Fruit fly (Drosophila melanogaster) Kc167 (cell line): ENCODE results near the gene pav.

Experiments
- Myc ChIP-seq: fragments of >200 bp; optimal IDR thresholded peaks from 2 replicates; lab custom pipeline; 2017; ENCODE audit warnings: missing external identifiers
- Sin3A ChIP-seq: fragments of >200 bp; optimal IDR thresholded peaks from 2 replicates; lab custom pipeline; 2018; ENCODE audit warnings: missing external identifiers
- h ChIP-seq: fragments of >200 bp; optimal IDR thresholded peaks from 3 replicates; lab custom pipeline; 2018; ENCODE audit warnings: missing external identifiers
- insv ChIP-seq: fragments of >200 bp; optimal IDR thresholded peaks from 3 replicates; lab custom pipeline; 2018; ENCODE audit warnings: missing external identifiers
- psq ChIP-seq: fragments of >200 bp; optimal IDR thresholded peaks from 2 replicates; lab custom pipeline; 2017; ENCODE audit warnings: missing external identifiers
- ttk ChIP-seq: sonication (Bioruptor generic); optimal IDR thresholded peaks from 2 replicates; lab custom pipeline; 2017; ENCODE audit warnings: missing external identifiers

pav gene

DNA sequence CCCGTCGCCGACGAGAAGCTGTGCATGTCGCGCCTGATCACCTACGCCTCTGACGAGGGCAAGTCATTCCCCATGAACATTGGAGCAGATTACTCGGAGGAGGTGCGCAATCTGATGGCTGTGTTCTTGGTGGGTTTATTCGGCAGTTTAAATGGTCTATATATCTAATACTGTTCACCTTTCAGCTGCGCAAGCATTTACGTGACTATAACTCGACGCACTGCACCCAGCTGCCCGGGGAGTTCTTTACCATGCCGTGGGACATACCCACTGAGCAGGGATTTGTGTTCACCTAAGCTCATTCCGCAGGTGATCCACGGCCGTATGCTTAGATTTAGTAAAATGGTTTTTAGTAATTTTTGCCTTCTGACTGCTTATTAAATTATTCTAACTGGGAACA, 18.6 kb downstream of the pav start:
- TF ChIP-seq h (no peak), psq (lab: Kevin White, UChicago) (no peak)

DNA sequence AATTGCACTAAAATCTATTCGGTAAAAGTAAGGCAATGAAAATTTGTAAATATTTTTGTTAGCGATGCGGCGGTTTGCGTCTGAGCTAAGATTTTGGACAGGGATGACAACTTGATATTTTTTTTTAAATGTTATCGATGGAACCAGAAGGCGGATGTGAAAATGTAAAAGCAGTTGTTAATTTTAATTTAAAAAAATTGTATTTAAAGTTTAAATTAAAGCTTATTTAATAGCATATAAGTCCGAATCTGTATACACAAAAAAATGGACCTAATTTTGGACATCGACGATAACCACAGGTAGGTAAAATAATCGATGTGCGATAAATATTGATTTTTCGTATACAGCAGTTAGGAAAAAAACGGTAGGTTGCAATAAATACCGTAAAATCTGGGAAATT, 19.9 kb downstream of the pav start, which contains the start of the genes CG11586 and VhaM9.7-a:
Gene CG11586 (minus strand): TSS at position 87 of the 400 bp plus-strand sequence.
Gene VhaM9.7-a (plus strand): TSS at position 322 of the 400 bp plus-strand sequence.
- TF ChIP-seq Sin3A (no peak), insv (lab: Kevin White, UChicago) (no peak), Myc (lab: Kevin White, UChicago) (no peak), ttk (lab: Kevin White, UChicago) (no peak), h (no peak), psq (lab: Kevin White, UChicago) (no peak)

DNA sequence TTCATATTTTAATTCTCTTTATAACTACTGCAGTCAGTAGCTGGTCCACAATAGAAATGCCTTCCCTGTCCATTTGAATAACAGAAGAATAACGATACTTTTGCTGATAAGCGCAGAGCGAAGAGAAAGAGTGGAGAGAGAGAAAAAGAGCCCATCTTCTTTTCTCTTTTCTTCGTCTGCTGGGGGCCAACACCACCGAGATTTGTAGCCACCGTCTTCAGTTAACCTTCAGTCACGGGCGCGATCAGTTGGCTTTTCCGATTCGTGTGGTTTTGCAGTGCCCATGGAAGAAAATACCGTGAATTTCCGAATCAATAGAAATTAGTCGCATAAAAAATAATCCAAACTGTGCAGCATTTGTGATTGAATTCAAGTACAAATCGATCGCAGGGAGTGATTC, 21.0 kb downstream of the pav start, which contains the start of gene CG1273:
Gene CG1273 (plus strand): TSS at position 218 of the 400 bp plus-strand sequence.
- TF ChIP-seq Myc (lab: Kevin White, UChicago), result no peak
- TF ChIP-seq ttk (lab: Kevin White, UChicago), result no peak
- TF ChIP-seq psq (lab: Kevin White, UChicago), result no peak
- no peak for TF ChIP-seq insv (lab: Kevin White, UChicago)
- no peak for TF ChIP-seq Sin3A
- no peak for TF ChIP-seq h

DNA sequence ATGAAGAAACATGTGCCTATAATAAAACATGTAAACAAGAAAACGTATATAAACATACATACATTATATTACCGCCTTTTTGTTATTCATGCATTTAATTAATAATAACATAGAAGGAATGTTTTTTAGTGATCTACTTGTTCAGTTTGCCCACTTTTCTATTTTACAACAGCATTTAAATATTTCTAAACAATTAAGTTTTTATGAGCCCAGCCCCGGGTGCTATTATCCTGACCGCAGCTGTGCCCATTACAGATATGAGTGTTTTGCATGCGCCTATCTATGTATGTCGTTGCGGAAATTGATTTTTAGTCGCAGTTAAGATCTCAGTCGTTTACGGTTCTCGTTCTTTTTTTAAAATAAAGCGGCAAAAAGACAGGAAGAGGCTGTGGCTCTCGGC, 22.4 kb downstream of the pav start:
- no peak for TF ChIP-seq h
- no peak for TF ChIP-seq insv (lab: Kevin White, UChicago)
- TF ChIP-seq psq (lab: Kevin White, UChicago), result no peak
- no peak for TF ChIP-seq ttk (lab: Kevin White, UChicago)
- no peak for TF ChIP-seq Myc (lab: Kevin White, UChicago)
- no peak for TF ChIP-seq Sin3A

DNA sequence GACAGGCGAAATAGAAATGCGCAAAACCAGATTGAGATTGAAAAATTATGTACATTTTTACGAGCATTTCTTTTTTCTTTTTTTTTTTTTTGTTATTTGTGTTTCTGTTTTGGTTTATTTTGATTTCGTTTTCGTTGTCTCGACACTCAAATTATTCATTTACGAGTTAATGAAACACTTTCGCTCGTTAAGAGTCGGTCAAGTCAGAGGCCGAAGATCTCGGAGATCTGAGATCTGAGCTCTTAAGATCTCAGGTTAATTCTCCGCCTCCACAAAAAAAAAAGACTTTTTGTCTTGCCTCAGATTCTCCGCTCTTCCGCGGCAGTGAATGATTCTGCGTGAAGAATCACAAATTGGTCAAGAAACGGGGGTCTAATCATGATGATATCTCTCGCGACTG, 23.3 kb downstream of the pav start:
- TF ChIP-seq Sin3A, result no peak
- no peak for TF ChIP-seq psq (lab: Kevin White, UChicago)
- TF ChIP-seq h, result no peak
- TF ChIP-seq ttk (lab: Kevin White, UChicago), result no peak
- TF ChIP-seq Myc (lab: Kevin White, UChicago), result no peak
- TF ChIP-seq insv (lab: Kevin White, UChicago), result no peak

DNA sequence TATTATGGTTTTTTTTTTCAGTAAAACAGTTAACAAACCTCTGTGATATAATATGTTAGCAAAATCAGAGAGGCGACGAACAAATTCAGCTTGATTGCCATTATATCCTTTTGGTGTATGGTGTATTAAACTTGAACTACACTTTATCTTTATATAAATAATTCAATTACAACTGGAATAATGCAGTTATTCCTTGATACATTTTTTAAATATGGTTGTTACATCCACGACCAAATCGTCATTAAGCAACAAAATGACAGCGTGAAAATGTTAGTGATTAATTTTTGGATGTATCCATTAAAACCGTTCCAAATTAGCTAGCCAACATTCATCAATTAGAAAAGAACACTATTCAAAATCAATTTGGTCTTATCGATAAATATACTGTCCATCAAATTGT, 24.9 kb downstream of the pav start, which contains the start of gene CG33764:
Gene CG33764 (minus strand): TSS at position 101 of the 400 bp plus-strand sequence.
- no peak for TF ChIP-seq Sin3A
- no peak for TF ChIP-seq psq (lab: Kevin White, UChicago)
- no peak for TF ChIP-seq insv (lab: Kevin White, UChicago)
- TF ChIP-seq ttk (lab: Kevin White, UChicago), result no peak
- no peak for TF ChIP-seq Myc (lab: Kevin White, UChicago)
- TF ChIP-seq h, result no peak

DNA sequence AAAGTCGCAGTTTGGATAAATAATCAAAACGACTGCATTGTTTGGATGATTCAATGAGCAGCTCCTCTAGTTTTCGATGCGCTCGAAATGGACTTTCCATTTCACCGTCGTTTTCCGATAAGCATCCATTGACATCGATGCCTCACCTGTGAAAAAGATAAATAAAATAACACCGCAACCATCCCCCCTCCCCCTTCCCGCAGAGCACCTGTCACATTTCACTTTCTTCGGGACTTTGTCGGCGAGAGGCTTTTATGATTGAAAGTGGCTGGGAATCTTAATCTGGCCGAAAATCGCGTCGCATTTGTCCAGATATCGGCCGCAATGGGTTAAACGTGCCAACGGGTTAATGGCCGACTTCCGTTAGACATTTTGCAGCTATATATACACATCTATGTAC, 26.7 kb downstream of the pav start:
- TF ChIP-seq ttk (lab: Kevin White, UChicago), result no peak
- TF ChIP-seq h, result no peak
- TF ChIP-seq psq (lab: Kevin White, UChicago), result no peak
- no peak for TF ChIP-seq Myc (lab: Kevin White, UChicago)
- TF ChIP-seq insv (lab: Kevin White, UChicago), result no peak
- no peak for TF ChIP-seq Sin3A

DNA sequence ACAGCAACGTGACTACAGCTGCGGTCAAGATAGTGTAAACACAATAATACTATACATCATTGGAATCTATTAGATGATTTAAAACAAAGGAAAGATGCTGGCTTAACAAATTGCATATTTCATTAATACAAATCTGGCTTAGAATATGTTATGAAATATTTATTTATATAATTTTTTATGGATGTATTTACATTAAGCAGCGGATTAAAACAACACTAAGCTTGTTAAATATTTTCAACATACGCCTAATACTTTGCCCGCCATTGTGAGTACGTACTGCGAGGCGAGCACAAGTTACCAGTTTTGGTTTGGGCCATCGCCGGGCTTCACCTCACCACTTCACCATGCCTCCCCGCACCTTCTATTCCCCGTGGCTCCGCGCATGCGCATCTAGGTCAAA, 27.4 kb downstream of the pav start:
- TF ChIP-seq ttk (lab: Kevin White, UChicago) (no peak), h (no peak), Sin3A (no peak), insv (lab: Kevin White, UChicago) (no peak), psq (lab: Kevin White, UChicago) (no peak), Myc (lab: Kevin White, UChicago) (no peak)

DNA sequence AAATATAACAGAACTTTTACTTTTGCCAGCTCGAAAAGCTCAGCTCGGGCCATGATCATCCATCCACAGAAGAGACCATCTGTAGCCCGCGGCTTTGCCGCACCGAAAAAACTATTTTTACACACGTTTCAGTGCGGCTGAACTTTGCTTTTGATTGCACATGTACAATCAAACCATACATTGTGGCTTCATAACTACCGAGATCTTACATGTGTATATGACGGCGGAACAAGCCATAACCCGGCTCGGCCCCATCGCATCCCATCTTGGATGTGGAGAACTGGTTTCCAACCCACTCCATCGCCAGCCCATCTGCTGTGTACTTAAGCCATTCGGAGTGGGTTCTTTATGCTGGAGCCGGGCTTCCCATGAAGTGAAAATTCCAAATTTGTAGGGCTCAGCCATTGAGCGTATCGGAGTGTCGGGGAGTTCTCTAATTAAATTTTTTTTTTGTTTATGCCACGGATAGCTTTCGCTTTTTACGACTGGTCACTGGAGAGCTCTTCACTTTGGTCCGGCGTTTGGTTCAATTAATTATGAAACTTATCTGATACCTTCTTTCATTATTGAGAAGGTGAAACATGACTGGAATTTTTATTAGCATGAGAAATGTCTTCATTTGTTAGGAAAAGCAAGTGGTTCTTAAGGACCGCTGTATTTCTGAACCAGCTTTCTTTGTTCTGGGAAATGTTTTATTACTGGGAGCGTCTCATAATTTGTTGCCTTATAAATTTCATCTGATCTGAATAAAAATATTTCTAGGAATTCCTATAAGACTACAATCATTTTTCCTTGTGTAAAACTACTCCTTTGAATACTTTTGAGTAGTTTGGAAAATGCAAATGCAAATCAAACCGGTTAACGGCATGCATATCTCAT, 28.7 kb downstream of the pav start:
- TF ChIP-seq Myc (lab: Kevin White, UChicago) (no peak), insv (lab: Kevin White, UChicago) (no peak), ttk (lab: Kevin White, UChicago) (no peak), h (no peak), psq (lab: Kevin White, UChicago) (no peak), Sin3A (no peak)

DNA sequence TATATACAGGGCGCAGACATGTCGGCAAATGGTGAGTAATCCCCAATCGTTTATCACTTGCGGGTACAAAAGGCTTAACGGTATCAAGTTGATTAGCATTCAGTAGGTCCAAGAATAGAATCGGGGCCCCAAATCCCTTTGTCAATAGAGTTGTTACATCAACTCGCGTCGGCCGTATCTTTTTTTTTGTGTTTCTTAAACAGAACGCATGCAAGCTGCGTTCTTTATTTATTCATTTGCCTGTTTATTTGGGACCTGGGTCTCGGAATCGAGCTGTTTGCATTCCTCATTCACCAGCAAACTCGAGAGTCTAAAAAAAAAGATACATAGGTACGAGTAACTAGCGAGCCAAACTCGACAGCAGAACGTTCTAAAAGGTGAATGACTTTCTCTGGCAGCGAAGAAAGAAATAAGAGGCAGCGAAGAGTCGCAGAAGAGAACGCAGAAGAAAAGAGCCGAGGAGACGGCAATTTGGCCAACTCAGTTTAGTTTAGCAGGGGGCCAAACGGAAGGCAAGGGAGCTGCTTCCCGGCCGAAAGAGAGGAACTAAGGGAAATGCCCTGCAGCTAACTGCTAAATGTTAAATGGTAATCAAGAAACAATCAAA, 29.7 kb downstream of the pav start:
- TF ChIP-seq psq (lab: Kevin White, UChicago) (no peak), h (no peak), insv (lab: Kevin White, UChicago) (no peak), ttk (lab: Kevin White, UChicago) (no peak)

DNA sequence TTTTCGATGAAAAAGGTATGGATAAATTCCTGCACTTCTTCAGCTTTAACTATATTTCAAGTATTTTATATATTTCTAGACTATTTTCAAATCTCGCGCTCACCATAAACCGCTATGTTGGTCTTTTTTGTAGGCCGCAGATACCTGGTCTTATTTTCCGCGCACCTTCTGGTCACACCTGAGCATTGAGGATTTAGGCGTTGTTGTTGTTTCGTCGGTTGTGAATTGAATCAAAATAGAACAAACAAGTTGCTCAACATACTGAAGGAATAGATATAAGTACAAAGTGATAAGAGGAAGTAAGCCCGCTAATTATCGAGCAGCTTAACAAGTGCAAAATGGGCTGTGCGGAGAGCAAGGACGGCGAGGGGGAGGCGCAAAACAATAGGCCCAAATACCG, 35.3 kb downstream of the pav start, which contains the start of gene Ctl1:
Gene Ctl1 (plus strand): TSS at position 167 of the 400 bp plus-strand sequence.
- TF ChIP-seq psq (lab: Kevin White, UChicago) (no peak), ttk (lab: Kevin White, UChicago) (no peak), insv (lab: Kevin White, UChicago) (no peak), Myc (lab: Kevin White, UChicago) (no peak), Sin3A (no peak), h (no peak)

DNA sequence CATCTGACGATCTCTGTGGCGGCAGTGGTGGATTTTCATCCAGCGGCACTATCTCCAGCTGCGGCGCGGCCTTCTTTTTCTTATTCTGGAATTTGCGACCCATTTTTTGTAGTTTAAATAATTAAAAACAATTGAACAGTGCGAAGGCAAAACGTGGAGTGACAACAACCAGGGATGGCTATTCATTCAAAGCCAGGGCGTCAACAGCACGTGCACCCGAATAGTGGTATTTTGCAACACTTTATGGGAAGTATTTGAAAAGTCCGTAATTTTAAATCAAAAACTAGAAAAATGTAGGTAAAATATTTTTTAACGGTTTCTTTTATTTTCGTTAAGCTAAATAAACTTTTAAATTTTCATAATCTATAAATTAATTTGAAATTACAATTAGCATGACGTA, 40.1 kb downstream of the pav start, which contains the start of gene CG11583:
Gene CG11583 (minus strand): TSS at position 191 of the 400 bp plus-strand sequence.
- TF ChIP-seq insv (lab: Kevin White, UChicago) (no peak), psq (lab: Kevin White, UChicago) (no peak), Sin3A (no peak), Myc (lab: Kevin White, UChicago) (no peak), ttk (lab: Kevin White, UChicago) (no peak), h (no peak)
